Worm (Caenorhabditis elegans): ENCODE results near the gene Y57A10B.6.

DNA sequence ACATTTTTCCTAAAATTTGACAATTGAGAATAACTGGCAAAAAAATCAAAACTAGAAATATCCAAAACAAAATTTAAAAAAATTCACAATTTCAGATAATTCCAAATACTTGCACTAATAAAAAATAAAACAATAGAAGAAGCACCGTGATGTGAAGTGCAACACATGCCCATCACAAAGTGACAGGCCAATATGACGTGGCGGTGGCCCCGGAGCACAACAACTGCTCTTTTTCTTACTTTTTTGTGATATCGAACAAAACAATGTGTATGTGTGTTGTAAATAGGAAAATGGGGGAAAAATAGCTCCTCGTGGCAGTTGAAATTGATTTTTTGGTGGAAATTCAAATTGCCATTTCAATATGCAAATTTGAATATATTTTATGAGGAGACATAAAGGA, 36.1 kb upstream of the Y57A10B.6 start:
- TF ChIP-seq med-1 (GFP tag; optimal IDR thresholded peaks at IDR 0.05; ENCODE audit: insufficient read depth) (no peak), ref-1 (GFP tag; conservative IDR thresholded peaks at IDR 0.05) (no peak), cog-1 (tag; optimal IDR thresholded peaks at IDR 0.05) (no peak), klf-2 (GFP tag; conservative IDR thresholded peaks at IDR 0.05) (no peak), flt-1 (GFP tag; IDR thresholded peaks at IDR 0.05) (no peak)
